Worm (Caenorhabditis elegans): ENCODE results near the gene efr-3.

DNA sequence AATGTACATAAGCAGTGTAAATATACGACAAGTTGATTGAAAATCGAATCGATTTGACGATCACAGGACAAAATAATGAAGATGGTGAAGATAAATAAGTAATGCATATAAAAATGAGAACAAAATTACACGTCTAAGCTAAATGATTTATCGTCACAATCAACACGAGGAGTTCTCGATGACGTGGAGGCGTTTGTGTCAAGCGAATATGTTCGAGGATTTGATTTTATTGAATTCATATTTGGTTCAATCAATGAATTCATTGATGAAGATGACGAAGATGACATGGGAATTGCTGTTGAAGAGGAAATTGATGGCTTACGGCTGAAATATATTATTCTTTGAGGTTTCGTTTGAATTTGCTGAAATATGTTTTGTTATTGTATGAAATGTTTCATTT, 28.4 kb downstream of the efr-3 start, which contains the start of gene nyn-3:
- TF ChIP-seq pha-4 (tag; optimal IDR thresholded peaks at IDR 0.05) (no peak), ham-2 (GFP tag; optimal IDR thresholded peaks at IDR 0.05) (no peak)

All from whole organism, mixed stage, embryonic.